Fruit fly (Drosophila melanogaster) Kc167 (cell line): Measurements from ENCODE around the gene CG33306.

Experiments used
- Myc ChIP-seq: fragments of >200 bp; optimal IDR thresholded peaks from 2 replicates; lab custom pipeline; 2017; ENCODE audit warnings: missing external identifiers
- Sin3A ChIP-seq: fragments of >200 bp; optimal IDR thresholded peaks from 2 replicates; lab custom pipeline; 2018; ENCODE audit warnings: missing external identifiers
- h ChIP-seq: fragments of >200 bp; optimal IDR thresholded peaks from 3 replicates; lab custom pipeline; 2018; ENCODE audit warnings: missing external identifiers
- psq ChIP-seq: fragments of >200 bp; optimal IDR thresholded peaks from 2 replicates; lab custom pipeline; 2017; ENCODE audit warnings: missing external identifiers

DNA sequence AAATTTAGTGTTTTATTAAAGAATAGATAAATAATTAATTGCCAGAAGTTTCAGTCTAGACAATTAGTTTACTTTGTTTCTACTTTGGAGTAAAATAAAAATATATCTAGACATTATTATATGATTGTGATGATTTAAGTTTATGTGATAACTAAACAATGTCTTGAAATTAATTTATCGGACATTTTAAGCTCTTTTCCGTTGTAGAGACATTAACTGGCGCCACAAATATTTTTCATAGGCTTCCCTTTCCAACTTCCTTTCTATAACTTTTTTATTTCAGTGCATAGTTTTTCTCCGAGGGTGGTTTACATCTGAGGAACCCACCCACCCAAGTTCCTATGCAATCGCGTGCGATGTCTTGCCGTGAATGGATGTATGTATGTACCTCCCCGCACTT lies 33.2 kb upstream of the CG33306 start:
- TF ChIP-seq psq: no peak
- TF ChIP-seq Sin3A (lab: Kevin White, UChicago): no peak
- TF ChIP-seq h (lab: Kevin White, UChicago): no peak
- no peak for TF ChIP-seq Myc (lab: Kevin White, UChicago)
